Fruit fly (Drosophila melanogaster) whole organism, pupa: ENCODE results near the gene CG16775.

Source experiments
- CG10348 ChIP-seq: fragments of 200-800 bp; sonication (Bioruptor generic); IDR thresholded peaks from 2 replicates; pipeline ENCODE4 v1.3.6; 2022; ENCODE audit warnings: missing biosample characterization, missing genetic modification characterization
- CG12605 ChIP-seq: fragments of 200-800 bp; sonication (Bioruptor generic); IDR thresholded peaks from 2 replicates; pipeline ENCODE4 v1.3.6; 2022; ENCODE audit warnings: missing biosample characterization, missing genetic modification characterization
- CG13204 ChIP-seq: fragments of 200-800 bp; sonication (Bioruptor generic); optimal IDR thresholded peaks from 2 replicates; lab custom pipeline; 2018; ENCODE audit warnings: missing biosample characterization, mild to moderate bottlenecking, missing genetic modification characterization, moderate library complexity
- CG14655 ChIP-seq: fragments of 200-800 bp; sonication (Bioruptor generic); optimal IDR thresholded peaks from 3 replicates; lab custom pipeline; 2017; ENCODE audit warnings: mild to moderate bottlenecking, missing biosample characterization, missing genetic modification reagents, missing genetic modification characterization
- CG15710 ChIP-seq: fragments of 200-800 bp; sonication (Bioruptor generic); optimal IDR thresholded peaks from 2 replicates; lab custom pipeline; 2018; ENCODE audit warnings: missing biosample characterization, mild to moderate bottlenecking, missing genetic modification characterization, moderate library complexity
- CG17806 ChIP-seq: fragments of 200-800 bp; sonication (Bioruptor generic); optimal IDR thresholded peaks from 2 replicates; lab custom pipeline; 2018; ENCODE audit warnings: missing biosample characterization, mild to moderate bottlenecking, missing genetic modification characterization, moderate library complexity
- CG32121 ChIP-seq: fragments of 200-800 bp; sonication (Bioruptor generic); IDR thresholded peaks from 2 replicates; pipeline ENCODE4 v1.3.6; 2022; ENCODE audit warnings: missing biosample characterization, missing genetic modification characterization
- CG34367 ChIP-seq: fragments of 200-800 bp; sonication (Bioruptor generic); optimal IDR thresholded peaks from 2 replicates; lab custom pipeline; 2018; ENCODE audit warnings: missing biosample characterization, mild to moderate bottlenecking, missing genetic modification characterization
- CG4496 ChIP-seq: fragments of 200-800 bp; sonication (Bioruptor generic); IDR thresholded peaks from 3 replicates; pipeline ENCODE4 v1.3.6; 2022; ENCODE audit warnings: missing biosample characterization, missing genetic modification characterization
- CG8159 ChIP-seq: fragments of 200-800 bp; sonication (Bioruptor generic); optimal IDR thresholded peaks from 3 replicates; lab custom pipeline; 2018; ENCODE audit warnings: missing biosample characterization, mild to moderate bottlenecking, missing genetic modification characterization, moderate library complexity
- CG8301 ChIP-seq: fragments of 200-800 bp; sonication (Bioruptor generic); optimal IDR thresholded peaks from 2 replicates; lab custom pipeline; 2018; ENCODE audit warnings: missing biosample characterization, mild to moderate bottlenecking, missing genetic modification characterization
- CG9948 ChIP-seq: fragments of 200-800 bp; sonication (Bioruptor generic); optimal IDR thresholded peaks from 2 replicates; lab custom pipeline; 2018; ENCODE audit warnings: missing biosample characterization, mild to moderate bottlenecking, missing genetic modification characterization, moderate library complexity
- D1 ChIP-seq: fragments of 200-800 bp; sonication (Bioruptor generic); optimal IDR thresholded peaks from 2 replicates; lab custom pipeline; 2018; ENCODE audit warnings: missing biosample characterization, mild to moderate bottlenecking, missing genetic modification characterization, moderate library complexity
- EcR ChIP-seq: fragments of 200-800 bp; sonication (Bioruptor generic); optimal IDR thresholded peaks from 3 replicates; lab custom pipeline; 2019; ENCODE audit warnings: missing biosample characterization, missing genetic modification characterization, mild to moderate bottlenecking, moderate library complexity, missing genetic modification reagents
- Ets98B ChIP-seq: fragments of 200-800 bp; sonication (Bioruptor generic); IDR thresholded peaks from 2 replicates; pipeline ENCODE4 v1.3.6; 2022; ENCODE audit warnings: missing biosample characterization, missing genetic modification characterization
- Pif1A ChIP-seq: fragments of 200-800 bp; sonication (Bioruptor generic); optimal IDR thresholded peaks from 3 replicates; lab custom pipeline; 2016; ENCODE audit warnings: missing biosample characterization, missing genetic modification characterization
- Pif1B ChIP-seq: fragments of 200-800 bp; sonication (Bioruptor generic); optimal IDR thresholded peaks from 3 replicates; lab custom pipeline; 2016; ENCODE audit warnings: missing biosample characterization, missing genetic modification characterization
- Snoo ChIP-seq: fragments of 200-800 bp; sonication (Bioruptor generic); optimal IDR thresholded peaks from 3 replicates; lab custom pipeline; 2017; ENCODE audit warnings: missing biosample characterization, mild to moderate bottlenecking, missing genetic modification characterization, inconsistent platforms
- fd96Ca ChIP-seq: fragments of 200-800 bp; sonication (Bioruptor generic); IDR thresholded peaks from 3 replicates; pipeline ENCODE4 v1.3.6; 2022; ENCODE audit warnings: missing biosample characterization, missing genetic modification characterization
- gl ChIP-seq: fragments of 200-800 bp; sonication (Bioruptor generic); optimal IDR thresholded peaks from 2 replicates; lab custom pipeline; 2018; ENCODE audit warnings: missing biosample characterization, mild to moderate bottlenecking, missing genetic modification characterization
- rn ChIP-seq: fragments of 200-800 bp; sonication (Bioruptor generic); IDR thresholded peaks from 2 replicates; pipeline ENCODE4 v1.3.6; 2022; ENCODE audit warnings: missing biosample characterization, missing genetic modification characterization

The CG16775 gene

dm6 chr3L:17856655-17857479 lies 29.6 kb downstream of the CG16775 start, which contains the start of gene CG5535:
TSS of gene CG5535 (minus strand) at chr3L:17856794.
- peak; percentile 71 for TF ChIP-seq CG4496 (GFP tag; lab: Robert Waterston, UW)
- no peak for TF ChIP-seq EcR (GFP tag; lab: Kevin White, UChicago)
- TF ChIP-seq CG8301 (tag; lab: Kevin White, UChicago) = peak; percentile 79
- TF ChIP-seq Pif1A (GFP tag; lab: Kevin White, UChicago) = no peak
- TF ChIP-seq CG17806 (tag; lab: Kevin White, UChicago) = peak; percentile 46
- TF ChIP-seq fd96Ca (GFP tag; lab: Robert Waterston, UW) = peak; percentile 81
- TF ChIP-seq CG32121 = peak; percentile 50; the same call in 1 of the 2 replicates
- peak; percentile 85 for TF ChIP-seq Ets98B
- no peak for TF ChIP-seq CG13204
- TF ChIP-seq Snoo (tag; lab: Kevin White, UChicago) = peak; percentile 41
- peak; percentile 93 for TF ChIP-seq CG14655 (GFP tag; lab: Kevin White, UChicago)
- no peak for TF ChIP-seq gl (tag; lab: Kevin White, UChicago)
- TF ChIP-seq CG34367 (tag; lab: Kevin White, UChicago) = peak; percentile 47
- TF ChIP-seq CG15710 (tag; lab: Kevin White, UChicago) = peak; percentile 78
- TF ChIP-seq rn (GFP tag; lab: Robert Waterston, UW) = no peak
- TF ChIP-seq Pif1B (GFP tag; lab: Kevin White, UChicago) = peak; percentile 46
- TF ChIP-seq CG9948 (tag; lab: Kevin White, UChicago) = peak; percentile 83
- peak; percentile 85 for TF ChIP-seq CG8159 (tag; lab: Kevin White, UChicago)
- TF ChIP-seq CG10348 = 0 out of 2 replicates have a peak, but pooled peaks have one; percentile 9
- peak; percentile 40 for TF ChIP-seq D1 (tag; lab: Kevin White, UChicago)
- peak; percentile 52; the same call in 1 of the 2 replicates for TF ChIP-seq CG12605 (GFP tag; lab: Robert Waterston, UW)
- TF ChIP-seq, all 21 proteins: peak for 16

dm6 chr3L:17849517-17849916 lies 36.9 kb downstream of the CG16775 start, which contains the start of gene TrpRS-m:
TSS of gene TrpRS-m (plus strand) at chr3L:17849727.
- TF ChIP-seq D1 (tag; lab: Kevin White, UChicago) (peak; percentile 53), Ets98B (no peak)

dm6 chr3L:17846982-17847355 lies 39.5 kb downstream of the CG16775 start:
- TF ChIP-seq CG4496 (GFP tag; lab: Robert Waterston, UW) (0 out of 3 replicates have a peak, but pooled peaks have one; percentile 27), Ets98B (no peak; the same call in 1 of the 2 replicates)

dm6 chr3L:17846169-17846981 lies 40.1 kb downstream of the CG16775 start, which contains the start of the genes MED19 and CG7430:
TSS of gene MED19 (minus strand) at chr3L:17846501.
TSS of gene CG7430 (plus strand) at chr3L:17846916.
- TF ChIP-seq CG4496 (GFP tag; lab: Robert Waterston, UW) (peak; percentile 54; the same call in 2 of the 3 replicates), gl (tag; lab: Kevin White, UChicago) (peak; percentile 24), Ets98B (no peak; the same call in 1 of the 2 replicates), CG8301 (tag; lab: Kevin White, UChicago) (no peak), EcR (GFP tag; lab: Kevin White, UChicago) (peak; percentile 87), CG12605 (GFP tag; lab: Robert Waterston, UW) (peak; percentile 29; the same call in 1 of the 2 replicates)

- TF ChIP-seq fd96Ca (GFP tag; lab: Robert Waterston, UW) = 0 out of 3 replicates have a peak, but pooled peaks have one; percentile 17
- TF ChIP-seq CG8301 (tag; lab: Kevin White, UChicago) = no peak
- TF ChIP-seq EcR (GFP tag; lab: Kevin White, UChicago) = peak; percentile 38
- TF ChIP-seq CG10348 = no peak
- no peak for TF ChIP-seq CG13204
- no peak for TF ChIP-seq CG34367 (tag; lab: Kevin White, UChicago)
- no peak for TF ChIP-seq CG15710 (tag; lab: Kevin White, UChicago)
- no peak for TF ChIP-seq D1 (tag; lab: Kevin White, UChicago)
- TF ChIP-seq CG4496 (GFP tag; lab: Robert Waterston, UW) = no peak; the same call in 2 of the 3 replicates
- TF ChIP-seq CG12605 (GFP tag; lab: Robert Waterston, UW) = 0 out of 2 replicates have a peak, but pooled peaks have one; percentile 19
- 0 out of 2 replicates have a peak, but pooled peaks have one; percentile 33 for TF ChIP-seq CG32121
- TF ChIP-seq CG14655 (GFP tag; lab: Kevin White, UChicago) = no peak
- no peak for TF ChIP-seq CG8159 (tag; lab: Kevin White, UChicago)
- TF ChIP-seq Pif1B (GFP tag; lab: Kevin White, UChicago) = no peak
- no peak for TF ChIP-seq rn (GFP tag; lab: Robert Waterston, UW)
- no peak for TF ChIP-seq Ets98B
- peak; percentile 2 for TF ChIP-seq Snoo (tag; lab: Kevin White, UChicago)
- TF ChIP-seq gl (tag; lab: Kevin White, UChicago) = no peak
- TF ChIP-seq CG17806 (tag; lab: Kevin White, UChicago) = peak; percentile 10
- TF ChIP-seq CG9948 (tag; lab: Kevin White, UChicago) = no peak
Observed at dm6 chr3L:17842892-17843703, 43.3 kb downstream of the CG16775 start, which contains the start of gene CG5567. TSS of gene CG5567 (minus strand) at chr3L:17843544.
